Worm (Caenorhabditis elegans) whole organism, L1 larva: ENCODE data around the gene Y49A3A.3.
A peak's percentile ranks its signal among the peaks of the same experiment; 100 is the strongest.

ENCODE experiments used
- C04F5.9 ChIP-seq: sonication (generic microtip); optimal IDR thresholded peaks from 2 replicates; lab custom pipeline; 2016; ENCODE audit warnings: missing genetic modification characterization, missing compliant biosample characterization
- C16A3.4 ChIP-seq: fragments of 150-350 bp; optimal IDR thresholded peaks from 2 replicates; lab custom pipeline; 2014; ENCODE audit warnings: missing biosample characterization, missing genetic modification characterization
- Y116A8C.19 ChIP-seq: sonication (generic microtip); optimal IDR thresholded peaks from 2 replicates; lab custom pipeline; 2016; ENCODE audit warnings: missing compliant biosample characterization, missing genetic modification characterization, borderline replicate concordance
- ama-1 ChIP-seq: fragments of 150-350 bp; optimal IDR thresholded peaks from 2 replicates; lab custom pipeline; 2014
- ceh-63 ChIP-seq: fragments of 200-800 bp; sonication (Bioruptor generic); optimal IDR thresholded peaks from 2 replicates; lab custom pipeline; 2018; ENCODE audit warnings: mild to moderate bottlenecking, missing genetic modification characterization, missing compliant biosample characterization
- ceh-88 ChIP-seq: fragments of 200-800 bp; sonication (Bioruptor generic); IDR thresholded peaks from 2 replicates; pipeline ENCODE4 v1.3.6; 2022; ENCODE audit warnings: missing genetic modification characterization, missing compliant biosample characterization
- ceh-90 ChIP-seq: sonication (generic microtip); optimal IDR thresholded peaks from 2 replicates; lab custom pipeline; 2016; ENCODE audit warnings: missing genetic modification characterization, missing compliant biosample characterization
- ces-1 ChIP-seq: fragments of 150-350 bp; optimal IDR thresholded peaks from 2 replicates; lab custom pipeline; 2014; ENCODE audit warnings: missing biosample characterization, missing genetic modification reagents, missing genetic modification characterization
- dpl-1 ChIP-seq, 3 experiments: fragments of 150-350 bp in 2 of 3; sonication (generic microtip) in 1 of 3; optimal IDR thresholded peaks; 2 replicates each; lab custom pipeline; 2014 to 2017; ENCODE audit warnings: missing biosample characterization in 3 of 3, missing genetic modification characterization in 3 of 3, missing genetic modification reagents in 3 of 3
- dsc-1 ChIP-seq: sonication (generic microtip); optimal IDR thresholded peaks from 2 replicates; lab custom pipeline; 2016; ENCODE audit warnings: mild to moderate bottlenecking, missing genetic modification characterization, missing compliant biosample characterization
- efl-1 ChIP-seq, 4 experiments: fragments of 150-350 bp; optimal IDR thresholded peaks in 3 of 4; peaks in 1 of 4; 1 replicate in 1 of 4; 2 replicates in 3 of 4; lab custom pipeline; 2014; ENCODE audit warnings: missing biosample characterization in 2 of 4, missing genetic modification characterization in 2 of 4, missing genetic modification reagents in 2 of 4
- efl-3 ChIP-seq: fragments of 200-800 bp; sonication (Bioruptor generic); optimal IDR thresholded peaks from 2 replicates; lab custom pipeline; 2018; ENCODE audit warnings: mild to moderate bottlenecking, missing genetic modification characterization, missing compliant biosample characterization
- elt-3 ChIP-seq, 6 experiments: fragments of 150-350 bp in 1 of 6; sonication (generic microtip); optimal IDR thresholded peaks; 2 replicates each; lab custom pipeline; 2017 to 2018; ENCODE audit warnings: missing biosample characterization in 6 of 6, missing genetic modification characterization in 6 of 6, inconsistent platforms in 1 of 6
- ets-5 ChIP-seq: fragments of 200-800 bp; sonication (Bioruptor generic); IDR thresholded peaks from 2 replicates; pipeline ENCODE4 v1.3.6; 2022; ENCODE audit warnings: missing genetic modification characterization, missing compliant biosample characterization
- fkh-4 ChIP-seq: sonication (generic microtip); optimal IDR thresholded peaks from 2 replicates; lab custom pipeline; 2016; ENCODE audit warnings: missing compliant biosample characterization, missing genetic modification characterization, borderline replicate concordance
- fkh-8 ChIP-seq: sonication (generic microtip); optimal IDR thresholded peaks from 2 replicates; lab custom pipeline; 2016; ENCODE audit warnings: mild to moderate bottlenecking, missing genetic modification characterization, missing compliant biosample characterization
- fos-1 ChIP-seq: fragments of 150-350 bp; optimal IDR thresholded peaks from 2 replicates; lab custom pipeline; 2014; ENCODE audit warnings: missing biosample characterization, missing genetic modification characterization
- grh-1 ChIP-seq: fragments of 200-800 bp; sonication (Bioruptor generic); IDR thresholded peaks from 2 replicates; pipeline ENCODE4 v1.3.6; 2022; ENCODE audit warnings: missing genetic modification reagents, missing genetic modification characterization, missing compliant biosample characterization
- hlh-17 ChIP-seq: fragments of 200-800 bp; sonication (Bioruptor generic); optimal IDR thresholded peaks from 2 replicates; lab custom pipeline; 2018; ENCODE audit warnings: missing genetic modification characterization, mild to moderate bottlenecking, missing compliant biosample characterization, moderate library complexity, borderline replicate concordance
- jun-1 ChIP-seq: fragments of 150-350 bp; optimal IDR thresholded peaks from 2 replicates; lab custom pipeline; 2014; ENCODE audit warnings: missing biosample characterization, missing genetic modification reagents, missing genetic modification characterization
- lin-13 ChIP-seq: fragments of 150-350 bp; optimal IDR thresholded peaks from 2 replicates; lab custom pipeline; 2014; ENCODE audit warnings: missing biosample characterization, missing genetic modification reagents, missing genetic modification characterization
- lin-14 ChIP-seq: fragments of 200-800 bp; sonication (Bioruptor generic); optimal IDR thresholded peaks from 2 replicates; lab custom pipeline; 2018; ENCODE audit warnings: mild to moderate bottlenecking, missing genetic modification characterization, moderate library complexity, missing compliant biosample characterization
- lin-15B ChIP-seq: fragments of 150-350 bp; sonication (generic microtip); optimal IDR thresholded peaks from 3 replicates; lab custom pipeline; 2014; ENCODE audit warnings: missing biosample characterization, missing genetic modification characterization
- lin-35 ChIP-seq, 2 experiments: fragments of 150-350 bp; optimal IDR thresholded peaks; 2 replicates each; lab custom pipeline; 2014; ENCODE audit warnings: missing biosample characterization in 2 of 2, missing genetic modification characterization in 2 of 2, missing genetic modification reagents in 2 of 2
- lir-3 ChIP-seq: sonication (generic microtip); optimal IDR thresholded peaks from 2 replicates; lab custom pipeline; 2016; ENCODE audit warnings: mild to moderate bottlenecking, missing genetic modification characterization, moderate library complexity, missing compliant biosample characterization; ENCODE audit not compliant: poor library complexity
- mab-9 ChIP-seq: fragments of 200-800 bp; sonication (Bioruptor generic); IDR thresholded peaks from 2 replicates; pipeline ENCODE4 v1.3.6; 2022; ENCODE audit warnings: missing genetic modification reagents, missing genetic modification characterization, missing compliant biosample characterization
- mef-2 ChIP-seq: fragments of 150-350 bp; optimal IDR thresholded peaks from 2 replicates; lab custom pipeline; 2014; ENCODE audit warnings: missing biosample characterization, missing genetic modification characterization
- mep-1 ChIP-seq: fragments of 150-350 bp; optimal IDR thresholded peaks from 2 replicates; lab custom pipeline; 2014; ENCODE audit warnings: missing biosample characterization, missing genetic modification characterization
- nhr-11 ChIP-seq: fragments of 150-350 bp; optimal IDR thresholded peaks from 2 replicates; lab custom pipeline; 2014; ENCODE audit warnings: missing biosample characterization, missing genetic modification characterization
- nhr-12 ChIP-seq: sonication (generic microtip); optimal IDR thresholded peaks from 2 replicates; lab custom pipeline; 2017; ENCODE audit warnings: missing biosample characterization, missing genetic modification characterization
- nhr-20 ChIP-seq: sonication (generic microtip); optimal IDR thresholded peaks from 2 replicates; lab custom pipeline; 2016; ENCODE audit warnings: mild to moderate bottlenecking, missing genetic modification characterization, missing compliant biosample characterization
- nhr-237 ChIP-seq: fragments of 150-350 bp; optimal IDR thresholded peaks from 2 replicates; lab custom pipeline; 2014; ENCODE audit warnings: missing biosample characterization, missing genetic modification characterization
- nhr-47 ChIP-seq: sonication (generic microtip); optimal IDR thresholded peaks from 2 replicates; lab custom pipeline; 2016; ENCODE audit warnings: mild to moderate bottlenecking, missing genetic modification characterization, moderate library complexity, missing compliant biosample characterization
- nhr-71 ChIP-seq: sonication (generic microtip); optimal IDR thresholded peaks from 2 replicates; lab custom pipeline; 2016; ENCODE audit warnings: mild to moderate bottlenecking, missing genetic modification characterization, moderate library complexity, missing compliant biosample characterization
- nhr-76 ChIP-seq: sonication (generic microtip); optimal IDR thresholded peaks from 2 replicates; lab custom pipeline; 2017; ENCODE audit warnings: missing biosample characterization, missing genetic modification characterization
- nhr-77 ChIP-seq: fragments of 150-350 bp; optimal IDR thresholded peaks from 2 replicates; lab custom pipeline; 2014; ENCODE audit warnings: missing biosample characterization, missing genetic modification characterization
- nhr-85 ChIP-seq: sonication (generic microtip); peaks from one replicate; lab custom pipeline; 2016; ENCODE audit warnings: missing genetic modification characterization, inconsistent platforms, missing compliant biosample characterization
- pag-3 ChIP-seq: sonication (generic microtip); optimal IDR thresholded peaks from 2 replicates; lab custom pipeline; 2017; ENCODE audit warnings: missing genetic modification characterization, mild to moderate bottlenecking, missing compliant biosample characterization, antibody characterized with exemption, borderline replicate concordance; ENCODE audit not compliant: insufficient read depth
- pqm-1 ChIP-seq: sonication (generic microtip); optimal IDR thresholded peaks from 3 replicates; lab custom pipeline; 2017; ENCODE audit warnings: missing biosample characterization, missing genetic modification characterization
- skn-1 ChIP-seq: fragments of 150-350 bp; optimal IDR thresholded peaks from 2 replicates; lab custom pipeline; 2014; ENCODE audit warnings: missing biosample characterization, missing genetic modification characterization
- snpc-4 ChIP-seq: fragments of 150-350 bp; optimal IDR thresholded peaks from 2 replicates; lab custom pipeline; 2014; ENCODE audit warnings: missing biosample characterization, missing genetic modification characterization
- snu-23 ChIP-seq: sonication (generic microtip); optimal IDR thresholded peaks from 2 replicates; lab custom pipeline; 2016; ENCODE audit warnings: missing genetic modification characterization, missing compliant biosample characterization
- sox-4 ChIP-seq: sonication (generic microtip); optimal IDR thresholded peaks from 2 replicates; lab custom pipeline; 2016; ENCODE audit warnings: missing genetic modification characterization, missing compliant biosample characterization
- sptf-1 ChIP-seq: fragments of 150-350 bp; optimal IDR thresholded peaks from 2 replicates; lab custom pipeline; 2014; ENCODE audit warnings: missing biosample characterization, missing genetic modification characterization
- sup-37 ChIP-seq: fragments of 200-800 bp; sonication (Bioruptor generic); optimal IDR thresholded peaks from 2 replicates; lab custom pipeline; 2018; ENCODE audit warnings: mild to moderate bottlenecking, missing genetic modification characterization, missing compliant biosample characterization
- unc-130 ChIP-seq: fragments of 150-350 bp; optimal IDR thresholded peaks from 2 replicates; lab custom pipeline; 2017; ENCODE audit warnings: missing biosample characterization, missing genetic modification characterization, inconsistent platforms
- unc-62 ChIP-seq: fragments of 150-350 bp; optimal IDR thresholded peaks from 2 replicates; lab custom pipeline; 2014; ENCODE audit warnings: missing biosample characterization, missing genetic modification reagents, missing genetic modification characterization
- unc-98 ChIP-seq: fragments of 200-800 bp; sonication (Bioruptor generic); IDR thresholded peaks from 2 replicates; pipeline ENCODE4 v1.3.6; 2022; ENCODE audit warnings: missing genetic modification characterization, missing compliant biosample characterization
- vab-15 ChIP-seq: sonication (generic microtip); optimal IDR thresholded peaks from 2 replicates; lab custom pipeline; 2017; ENCODE audit warnings: missing genotype, mild to moderate bottlenecking, missing genetic modification characterization, missing compliant biosample characterization
- zag-1 ChIP-seq: fragments of 150-350 bp; optimal IDR thresholded peaks from 2 replicates; lab custom pipeline; 2014; ENCODE audit warnings: missing biosample characterization, missing genetic modification characterization
- zip-4 ChIP-seq: fragments of 200-800 bp; sonication (Bioruptor generic); optimal IDR thresholded peaks from 2 replicates; lab custom pipeline; 2018; ENCODE audit warnings: mild to moderate bottlenecking, missing genetic modification characterization, moderate library complexity, missing compliant biosample characterization
- ztf-4 ChIP-seq: fragments of 150-350 bp; optimal IDR thresholded peaks from 2 replicates; lab custom pipeline; 2014; ENCODE audit warnings: missing biosample characterization, missing genetic modification characterization

Gene Y49A3A.3

DNA sequence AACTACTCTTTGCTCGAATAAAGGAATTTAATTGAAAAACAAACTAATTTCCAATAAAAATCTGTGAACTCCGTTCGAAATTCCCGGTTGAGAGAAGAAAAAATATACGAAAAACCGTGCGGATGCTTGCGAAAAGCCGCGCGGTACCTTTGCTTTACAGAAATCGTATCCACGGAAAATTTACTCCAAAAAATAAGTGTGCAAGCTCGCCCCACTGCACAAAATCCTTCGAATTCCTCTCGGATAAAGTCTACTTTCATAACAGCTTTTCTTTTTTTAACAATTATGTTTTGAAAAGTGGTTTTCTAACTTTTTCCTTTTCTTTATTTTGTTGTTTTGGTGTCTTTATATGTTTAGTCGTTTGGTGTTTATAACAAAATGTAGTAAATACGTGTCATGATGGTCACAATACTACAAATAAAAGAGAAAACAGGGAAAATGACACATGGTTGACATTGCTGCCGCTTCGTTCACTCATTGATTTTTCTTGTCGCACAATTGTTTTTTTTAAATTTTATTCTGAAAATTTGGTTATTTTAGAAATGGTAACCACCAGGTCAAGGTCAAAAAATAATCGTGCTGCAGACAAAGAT is 6.9 kb upstream of the Y49A3A.3 start, which contains the start of gene cept-2 (continued):
- TF ChIP-seq efl-3 (peak; percentile 31), nhr-20 (peak; percentile 97), ets-5 (no peak), fkh-4 (tag; lab: Kevin White, UChicago) (peak; percentile 85), efl-1 (optimal IDR thresholded peaks at IDR 0.05; lab: Kevin White, UChicago) (peak; percentile 91 to 93), efl-1 (GFP tag; optimal IDR thresholded peaks at IDR 0.05 in 1 of 2; lab: Kevin White, UChicago) (peak; percentile 85 to 98), hlh-17 (GFP tag; lab: Kevin White, UChicago) (no peak), elt-3 (tag; optimal IDR thresholded peaks at IDR 0.05; lab: Kevin White, UChicago) (peak in 3 of 6 experiments; percentile 37 to 93 (median 76)), ces-1 (no peak), sup-37 (peak; percentile 33), dpl-1 (GFP tag; optimal IDR thresholded peaks at IDR 0.05; lab: Kevin White, UChicago) (peak; percentile 86 to 89 (median 87)), nhr-47 (peak; percentile 96), lin-15B (tag; lab: Kevin White, UChicago) (peak; percentile 67), lin-14 (GFP tag; lab: Kevin White, UChicago) (peak; percentile 96), mep-1 (tag; lab: Kevin White, UChicago) (peak; percentile 94), sptf-1 (no peak), dsc-1 (tag; lab: Kevin White, UChicago) (peak; percentile 94), nhr-11 (tag; lab: Kevin White, UChicago) (peak; percentile 75), fos-1 (tag; lab: Kevin White, UChicago) (peak; percentile 71), nhr-77 (tag; lab: Kevin White, UChicago) (peak; percentile 92), snpc-4 (peak; percentile 89), lir-3 (tag; lab: Kevin White, UChicago) (peak; percentile 93), grh-1 (GFP tag; lab: Robert Waterston, UW) (peak; percentile 83), snu-23 (GFP tag; lab: Kevin White, UChicago) (peak; percentile 97), mab-9 (GFP tag; lab: Robert Waterston, UW) (peak; percentile 81), pag-3 (peak; percentile 82), lin-13 (GFP tag; lab: Kevin White, UChicago) (peak; percentile 96), C16A3.4 (peak; percentile 98), nhr-237 (peak; percentile 60), ztf-4 (tag; lab: Kevin White, UChicago) (peak; percentile 85), C04F5.9 (tag; lab: Kevin White, UChicago) (peak; percentile 80), jun-1 (tag; lab: Kevin White, UChicago) (peak; percentile 84), ceh-88 (GFP tag; lab: Robert Waterston, UW) (peak; percentile 84), ceh-63 (GFP tag; lab: Kevin White, UChicago) (no peak), unc-130 (tag; lab: Kevin White, UChicago) (peak; percentile 66), pqm-1 (no peak), zag-1 (peak; percentile 66), nhr-71 (tag; lab: Kevin White, UChicago) (peak; percentile 97), skn-1 (tag; lab: Kevin White, UChicago) (peak; percentile 95), unc-98 (peak; percentile 44; the same call in 1 of the 2 replicates), nhr-76 (tag; lab: Kevin White, UChicago) (no peak), Y116A8C.19 (no peak), sox-4 (tag; lab: Kevin White, UChicago) (peak; percentile 89), fkh-8 (tag; lab: Kevin White, UChicago) (peak; percentile 95), lin-35 (GFP tag; optimal IDR thresholded peaks at IDR 0.05; lab: Kevin White, UChicago) (peak; percentile 87 to 88), ceh-90 (tag; lab: Kevin White, UChicago) (peak; percentile 67), unc-62 (no peak), vab-15 (peak; percentile 78), nhr-85 (tag; lab: Kevin White, UChicago) (peak; percentile 96), mef-2 (tag; lab: Kevin White, UChicago) (peak; percentile 37), ama-1 (lab: Kevin White, UChicago) (peak; percentile 52), nhr-12 (tag; lab: Kevin White, UChicago) (no peak), zip-4 (peak; percentile 66)
